Worm (Caenorhabditis elegans) whole organism, young adult: ENCODE measurements around the gene ndab-2.

ENCODE experiments used
- B0019.2 ChIP-seq: fragments of 200-800 bp; sonication (Bioruptor generic); conservative IDR thresholded peaks from 2 replicates; pipeline ENCODE4 v1.3.6; 2022; ENCODE audit warnings: missing genetic modification reagents, missing genetic modification characterization, missing compliant biosample characterization
- B0035.1 ChIP-seq: sonication (generic microtip); optimal IDR thresholded peaks from 2 replicates; lab custom pipeline; 2016; ENCODE audit warnings: missing genetic modification characterization, mild to moderate bottlenecking, missing compliant biosample characterization, missing genotype, missing genetic modification reagents
- B0261.1 ChIP-seq: sonication (generic microtip); optimal IDR thresholded peaks from 2 replicates; lab custom pipeline; 2016; ENCODE audit warnings: mild to moderate bottlenecking, missing genetic modification characterization, moderate library complexity, missing compliant biosample characterization
- C06A6.2 ChIP-seq: fragments of 200-800 bp; sonication (Bioruptor generic); conservative IDR thresholded peaks from 2 replicates; pipeline ENCODE4 v1.3.6; 2022; ENCODE audit warnings: missing genetic modification characterization, missing compliant biosample characterization
- C17E4.6 ChIP-seq: fragments of 200-800 bp; sonication (Bioruptor generic); IDR thresholded peaks from 2 replicates; pipeline ENCODE4 v1.3.6; 2022; ENCODE audit warnings: missing genetic modification reagents, missing genetic modification characterization, missing compliant biosample characterization
- F23B12.7 ChIP-seq: sonication (generic microtip); optimal IDR thresholded peaks from 2 replicates; lab custom pipeline; 2017; ENCODE audit warnings: missing genetic modification characterization, mild to moderate bottlenecking, missing compliant biosample characterization, antibody characterized with exemption, moderate library complexity; ENCODE audit not compliant: insufficient read depth
- K11D2.4 ChIP-seq: fragments of 200-800 bp; sonication (Bioruptor generic); IDR thresholded peaks from 2 replicates; pipeline ENCODE4 v1.3.6; 2022; ENCODE audit warnings: missing genetic modification reagents, missing genetic modification characterization, missing compliant biosample characterization
- Y53F4B.3 ChIP-seq: fragments of 200-800 bp; sonication (Bioruptor generic); IDR thresholded peaks from 2 replicates; pipeline ENCODE4 v1.3.6; 2022; ENCODE audit warnings: missing genetic modification reagents, missing genetic modification characterization, missing compliant biosample characterization
- Y56A3A.18 ChIP-seq: fragments of 200-800 bp; sonication (Bioruptor generic); IDR thresholded peaks from 2 replicates; pipeline ENCODE4 v1.3.6; 2022; ENCODE audit warnings: missing genetic modification reagents, missing genetic modification characterization, missing compliant biosample characterization
- Y67H2A.10 ChIP-seq: fragments of 200-800 bp; sonication (Bioruptor generic); conservative IDR thresholded peaks from 2 replicates; pipeline ENCODE4 v1.3.6; 2022; ENCODE audit warnings: missing genetic modification reagents, missing genetic modification characterization, missing compliant biosample characterization
- ZK185.1 ChIP-seq: sonication (generic microtip); optimal IDR thresholded peaks from 2 replicates; lab custom pipeline; 2016; ENCODE audit warnings: mild to moderate bottlenecking, missing genetic modification characterization, missing compliant biosample characterization; ENCODE audit not compliant: poor library complexity, severe bottlenecking
- ama-1 ChIP-seq, 3 experiments: fragments of 150-350 bp in 1 of 3; sonication (generic microtip) in 2 of 3; optimal IDR thresholded peaks; 2 replicates each; lab custom pipeline; 2014 to 2018; ENCODE audit warnings: missing biosample characterization in 2 of 3, missing genetic modification characterization in 2 of 3, missing genetic modification reagents in 2 of 3
- bed-2 ChIP-seq: fragments of 200-800 bp; sonication (Bioruptor generic); IDR thresholded peaks from 2 replicates; pipeline ENCODE4 v1.3.6; 2022; ENCODE audit warnings: missing genetic modification reagents, missing genetic modification characterization, missing compliant biosample characterization
- cebp-1 ChIP-seq, 2 experiments: fragments of 200-800 bp in 1 of 2; sonication (Bioruptor generic) in 1 of 2; sonication (generic microtip) in 1 of 2; IDR thresholded peaks in 1 of 2; optimal IDR thresholded peaks in 1 of 2; 2 replicates each; pipeline versions ENCODE4 v1.3.6 to Lab custom; 2017 to 2022; ENCODE audit warnings: missing compliant biosample characterization in 2 of 2, missing genetic modification characterization in 2 of 2, mild to moderate bottlenecking in 1 of 2, missing genetic modification reagents in 1 of 2, moderate library complexity in 1 of 2
- ceh-58 ChIP-seq: fragments of 200-800 bp; sonication (Bioruptor generic); IDR thresholded peaks from 2 replicates; pipeline ENCODE4 v1.3.6; 2022; ENCODE audit warnings: missing genetic modification characterization, missing compliant biosample characterization
- ceh-79 ChIP-seq: sonication (generic microtip); optimal IDR thresholded peaks from 2 replicates; lab custom pipeline; 2017; ENCODE audit warnings: mild to moderate bottlenecking, missing genetic modification characterization, missing compliant biosample characterization
- ceh-91 ChIP-seq: fragments of 200-800 bp; sonication (Bioruptor generic); IDR thresholded peaks from 2 replicates; pipeline ENCODE4 v1.3.6; 2022; ENCODE audit warnings: missing genetic modification reagents, missing genetic modification characterization, missing compliant biosample characterization
- efl-1 ChIP-seq: fragments of 150-350 bp; optimal IDR thresholded peaks from 2 replicates; lab custom pipeline; 2014; ENCODE audit warnings: missing biosample characterization, missing genetic modification reagents, missing genetic modification characterization
- ekl-4 ChIP-seq: fragments of 200-800 bp; sonication (Bioruptor generic); IDR thresholded peaks from 2 replicates; pipeline ENCODE4 v1.3.6; 2022; ENCODE audit warnings: missing genetic modification reagents, missing genetic modification characterization, missing compliant biosample characterization
- fkh-3 ChIP-seq: sonication (generic microtip); optimal IDR thresholded peaks from 2 replicates; lab custom pipeline; 2016; ENCODE audit warnings: mild to moderate bottlenecking, missing genetic modification characterization, missing compliant biosample characterization
- him-1 ChIP-seq: sonication (generic microtip); optimal IDR thresholded peaks from 2 replicates; lab custom pipeline; 2016; ENCODE audit warnings: missing genotype, missing genetic modification reagents, missing genetic modification characterization, missing compliant biosample characterization
- hlh-12 ChIP-seq: sonication (generic microtip); optimal IDR thresholded peaks from 2 replicates; lab custom pipeline; 2016; ENCODE audit warnings: missing genetic modification characterization, missing compliant biosample characterization
- hmg-1.2 ChIP-seq: fragments of 200-800 bp; sonication (Bioruptor generic); IDR thresholded peaks from 2 replicates; pipeline ENCODE4 v1.3.6; 2022; ENCODE audit warnings: missing genetic modification reagents, missing genetic modification characterization, missing compliant biosample characterization
- hmg-20 ChIP-seq: fragments of 200-800 bp; sonication (Bioruptor generic); IDR thresholded peaks from 2 replicates; pipeline ENCODE4 v1.3.6; 2022; ENCODE audit warnings: missing genetic modification reagents, missing genetic modification characterization, missing compliant biosample characterization
- hsf-1 ChIP-seq: fragments of 200-800 bp; sonication (Bioruptor generic); IDR thresholded peaks from 2 replicates; pipeline ENCODE4 v1.3.6; 2022; ENCODE audit warnings: missing genetic modification reagents, missing genetic modification characterization, missing compliant biosample characterization
- lin-35 ChIP-seq, 3 experiments: fragments of 150-350 bp in 2 of 3; sonication (generic microtip) in 1 of 3; optimal IDR thresholded peaks; 2 replicates each; lab custom pipeline; 2014 to 2018; ENCODE audit warnings: missing biosample characterization in 3 of 3, missing genetic modification characterization in 3 of 3, missing genetic modification reagents in 3 of 3
- lin-54 ChIP-seq: fragments of 200-800 bp; sonication (Bioruptor generic); optimal IDR thresholded peaks from 2 replicates; lab custom pipeline; 2018; ENCODE audit warnings: mild to moderate bottlenecking, missing genetic modification characterization, missing compliant biosample characterization
- lir-1 ChIP-seq: fragments of 200-800 bp; sonication (Bioruptor generic); conservative IDR thresholded peaks from 2 replicates; pipeline ENCODE4 v1.3.6; 2022; ENCODE audit warnings: missing genetic modification reagents, missing genetic modification characterization, missing compliant biosample characterization
- madf-10 ChIP-seq: sonication (generic microtip); optimal IDR thresholded peaks from 2 replicates; lab custom pipeline; 2016; ENCODE audit warnings: mild to moderate bottlenecking, missing genetic modification characterization, missing compliant biosample characterization
- mel-28 ChIP-seq: sonication (generic microtip); optimal IDR thresholded peaks from 2 replicates; lab custom pipeline; 2016; ENCODE audit warnings: borderline replicate concordance, mild to moderate bottlenecking, missing genetic modification characterization, missing compliant biosample characterization
- nfya-2 ChIP-seq: fragments of 200-800 bp; sonication (Bioruptor generic); IDR thresholded peaks from 2 replicates; pipeline ENCODE4 v1.3.6; 2022; ENCODE audit warnings: missing genetic modification reagents, missing genetic modification characterization, missing compliant biosample characterization
- nfyb-1 ChIP-seq: fragments of 200-800 bp; sonication (Bioruptor generic); IDR thresholded peaks from 2 replicates; pipeline ENCODE4 v1.3.6; 2022; ENCODE audit warnings: missing genetic modification reagents, missing genetic modification characterization, missing compliant biosample characterization
- nhr-120 ChIP-seq: fragments of 200-800 bp; sonication (Bioruptor generic); IDR thresholded peaks from 2 replicates; pipeline ENCODE4 v1.3.6; 2022; ENCODE audit warnings: missing genetic modification characterization, missing compliant biosample characterization
- nhr-27 ChIP-seq: fragments of 200-800 bp; sonication (Bioruptor generic); optimal IDR thresholded peaks from 2 replicates; lab custom pipeline; 2018; ENCODE audit warnings: mild to moderate bottlenecking, missing genetic modification characterization, moderate library complexity, missing compliant biosample characterization
- nhr-80 ChIP-seq: sonication (generic microtip); optimal IDR thresholded peaks from 2 replicates; lab custom pipeline; 2016; ENCODE audit warnings: missing genetic modification characterization, missing compliant biosample characterization
- pha-4 ChIP-seq: fragments of 150-350 bp; sonication (generic microtip); optimal IDR thresholded peaks from 2 replicates; lab custom pipeline; 2014; ENCODE audit warnings: missing biosample characterization, missing genetic modification reagents, missing genetic modification characterization
- repo-1 ChIP-seq: sonication (generic microtip); optimal IDR thresholded peaks from 2 replicates; lab custom pipeline; 2017; ENCODE audit warnings: mild to moderate bottlenecking, missing genetic modification characterization, missing compliant biosample characterization
- rpc-1 ChIP-seq, 2 experiments: fragments of 150-350 bp in 1 of 2; sonication (generic microtip) in 1 of 2; optimal IDR thresholded peaks; 2 replicates each; lab custom pipeline; 2014 to 2018; ENCODE audit warnings: missing biosample characterization in 1 of 2, missing genetic modification characterization in 1 of 2, missing genetic modification reagents in 1 of 2, missing genotype in 1 of 2
- snpc-1.3 ChIP-seq: sonication (generic microtip); optimal IDR thresholded peaks from 2 replicates; lab custom pipeline; 2017; ENCODE audit warnings: missing genetic modification characterization, mild to moderate bottlenecking, missing compliant biosample characterization, antibody characterized with exemption, moderate library complexity, missing genotype, missing genetic modification reagents; ENCODE audit not compliant: insufficient read depth
- snpc-3.4 ChIP-seq: sonication (generic microtip); optimal IDR thresholded peaks from 2 replicates; lab custom pipeline; 2017; ENCODE audit warnings: missing genetic modification characterization, mild to moderate bottlenecking, missing compliant biosample characterization, antibody characterized with exemption, moderate library complexity, missing genotype, missing genetic modification reagents
- tlf-1 ChIP-seq: fragments of 200-800 bp; sonication (Bioruptor generic); optimal IDR thresholded peaks from 2 replicates; lab custom pipeline; 2018; ENCODE audit warnings: mild to moderate bottlenecking, missing genetic modification characterization, missing compliant biosample characterization
- xnd-1 ChIP-seq: sonication (generic microtip); optimal IDR thresholded peaks from 2 replicates; lab custom pipeline; 2016; ENCODE audit warnings: missing genotype, missing genetic modification reagents, missing genetic modification characterization, missing compliant biosample characterization
- ztf-25 ChIP-seq: fragments of 200-800 bp; sonication (Bioruptor generic); IDR thresholded peaks from 2 replicates; pipeline ENCODE4 v1.3.6; 2022; ENCODE audit warnings: missing genetic modification reagents, missing genetic modification characterization, missing compliant biosample characterization
- ztf-26 ChIP-seq: sonication (generic microtip); optimal IDR thresholded peaks from 2 replicates; lab custom pipeline; 2017; ENCODE audit warnings: missing genetic modification characterization, missing compliant biosample characterization
- ztf-3 ChIP-seq: fragments of 200-800 bp; sonication (Bioruptor generic); optimal IDR thresholded peaks from 2 replicates; lab custom pipeline; 2018; ENCODE audit warnings: mild to moderate bottlenecking, missing genetic modification characterization, missing compliant biosample characterization
- ztf-6 ChIP-seq: fragments of 200-800 bp; sonication (Bioruptor generic); IDR thresholded peaks from 2 replicates; pipeline ENCODE4 v1.3.6; 2022; ENCODE audit warnings: missing genetic modification reagents, missing genetic modification characterization, missing compliant biosample characterization

The ndab-2 gene

DNA sequence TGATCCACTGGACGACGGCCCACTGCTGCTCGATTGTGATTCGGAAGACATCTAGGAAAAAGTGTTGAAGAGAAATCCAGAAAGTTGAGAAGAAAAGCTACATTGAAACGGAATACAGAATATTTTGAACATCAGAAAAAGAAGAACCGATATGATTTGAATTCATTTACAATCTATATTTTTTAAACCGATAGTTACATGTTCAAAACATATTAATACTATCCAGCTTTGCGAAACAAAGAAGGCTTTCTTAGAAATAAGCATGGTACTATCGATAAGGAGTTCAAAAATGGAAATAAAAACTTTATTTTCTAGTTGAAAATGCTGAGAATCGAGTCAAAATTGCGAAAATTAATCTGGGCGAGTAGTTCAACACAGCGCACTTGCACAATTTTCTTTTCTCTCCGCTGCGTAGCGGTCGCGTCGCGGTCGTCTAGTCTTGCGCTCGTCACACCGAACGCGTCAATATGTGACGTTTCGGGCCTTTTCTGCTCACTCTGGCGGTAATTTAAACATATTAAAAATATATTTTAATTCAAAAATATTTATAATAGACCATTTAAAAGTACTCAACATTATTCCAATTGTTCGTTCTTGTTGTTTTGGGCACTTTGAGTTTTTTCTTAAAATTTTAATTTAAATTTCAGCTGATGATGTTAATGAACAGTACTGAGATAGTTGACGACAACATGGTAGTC is 18.3 kb upstream of the ndab-2 start, which contains the start of the genes syf-2 and K04G7.1:
syf-2 (minus strand) TSS at position 51 of the 698 bp plus-strand sequence.
K04G7.1 (plus strand) TSS at position 648 of the 698 bp plus-strand sequence.
- TF ChIP-seq B0035.1 (tag; lab: Kevin White, UChicago) (no peak), lin-54 (GFP tag; lab: Kevin White, UChicago) (peak; percentile 97), snpc-3.4 (tag; lab: Kevin White, UChicago) (peak; percentile 52), Y67H2A.10 (GFP tag; lab: Robert Waterston, UW) (no peak), Y56A3A.18 (no peak), ZK185.1 (peak; percentile 64), tlf-1 (GFP tag; lab: Kevin White, UChicago) (peak; percentile 89), ama-1 (optimal IDR thresholded peaks at IDR 0.05; lab: Kevin White, UChicago) (no peak), ama-1 (GFP tag; optimal IDR thresholded peaks at IDR 0.05; lab: Kevin White, UChicago) (no peak), pha-4 (tag; lab: Kevin White, UChicago) (peak; percentile 92), hlh-12 (no peak), fkh-3 (tag; lab: Kevin White, UChicago) (no peak), Y53F4B.3 (no peak), xnd-1 (tag; lab: Kevin White, UChicago) (no peak), ztf-6 (GFP tag; lab: Robert Waterston, UW) (no peak), ztf-25 (GFP tag; lab: Robert Waterston, UW) (no peak), ceh-58 (GFP tag; lab: Robert Waterston, UW) (no peak), cebp-1 (GFP tag; IDR thresholded peaks at IDR 0.05; lab: Robert Waterston, UW) (peak; percentile 69), cebp-1 (tag; optimal IDR thresholded peaks at IDR 0.05; lab: Kevin White, UChicago) (peak; percentile 87), lin-35 (GFP tag; optimal IDR thresholded peaks at IDR 0.05; lab: Kevin White, UChicago) (peak; percentile 39 to 93 (median 45)), B0261.1 (tag; lab: Kevin White, UChicago) (no peak), repo-1 (peak; percentile 1), hmg-1.2 (GFP tag; lab: Robert Waterston, UW) (peak; percentile 73), efl-1 (GFP tag; lab: Kevin White, UChicago) (peak; percentile 82), K11D2.4 (GFP tag; lab: Robert Waterston, UW) (peak; percentile 60; the same call in 1 of the 2 replicates), ceh-91 (GFP tag; lab: Robert Waterston, UW) (peak; percentile 72; the same call in 1 of the 2 replicates), nfya-2 (GFP tag; lab: Robert Waterston, UW) (no peak), nhr-120 (no peak), F23B12.7 (tag; lab: Kevin White, UChicago) (peak; percentile 80), ztf-26 (tag; lab: Kevin White, UChicago) (peak; percentile 51), snpc-1.3 (tag; lab: Kevin White, UChicago) (peak; percentile 76), ceh-79 (tag; lab: Kevin White, UChicago) (no peak), nhr-80 (tag; lab: Kevin White, UChicago) (peak; percentile 68), ztf-3 (GFP tag; lab: Kevin White, UChicago) (no peak), C17E4.6 (GFP tag; lab: Robert Waterston, UW) (peak; percentile 89), B0019.2 (GFP tag; lab: Robert Waterston, UW) (0 out of 2 replicates have a peak, but pooled peaks have one; percentile 44), nfyb-1 (GFP tag; lab: Robert Waterston, UW) (peak; percentile 89), rpc-1 (optimal IDR thresholded peaks at IDR 0.05; lab: Kevin White, UChicago) (no peak), rpc-1 (tag; optimal IDR thresholded peaks at IDR 0.05; lab: Kevin White, UChicago) (no peak), bed-2 (GFP tag; lab: Robert Waterston, UW) (no peak), hmg-20 (GFP tag; lab: Robert Waterston, UW) (no peak), ekl-4 (GFP tag; lab: Robert Waterston, UW) (peak; percentile 94), madf-10 (tag; lab: Kevin White, UChicago) (peak; percentile 48), lir-1 (GFP tag; lab: Robert Waterston, UW) (peak; percentile 85), hsf-1 (GFP tag; lab: Robert Waterston, UW) (peak; percentile 62; the same call in 1 of the 2 replicates), nhr-27 (no peak), mel-28 (tag; lab: Kevin White, UChicago) (no peak), C06A6.2 (GFP tag; lab: Robert Waterston, UW) (peak; percentile 73; the same call in 1 of the 2 replicates), him-1 (tag; lab: Kevin White, UChicago) (peak; percentile 32)
